Worm (Caenorhabditis elegans) whole organism, midembryonic: Measurements from ENCODE around the gene dpf-2.

Experiments used
- T22C8.4 ChIP-seq: fragments of 200-800 bp; sonication (Bioruptor generic); IDR thresholded peaks from 2 replicates; pipeline ENCODE4 v1.3.6; 2022; ENCODE audit warnings: missing genetic modification characterization, missing compliant biosample characterization
- cog-1 ChIP-seq: sonication (generic microtip); optimal IDR thresholded peaks from 2 replicates; lab custom pipeline; 2016; ENCODE audit warnings: missing genetic modification characterization, missing compliant biosample characterization
- flt-1 ChIP-seq: fragments of 200-800 bp; sonication (Bioruptor generic); IDR thresholded peaks from 2 replicates; pipeline ENCODE4 v1.3.6; 2022; ENCODE audit warnings: missing genetic modification characterization, missing compliant biosample characterization
- klf-2 ChIP-seq: fragments of 200-800 bp; sonication (Bioruptor generic); conservative IDR thresholded peaks from 2 replicates; pipeline ENCODE4 v1.3.6; 2022; ENCODE audit warnings: missing genetic modification reagents, missing genetic modification characterization, missing compliant biosample characterization
- med-1 ChIP-seq: sonication (generic microtip); optimal IDR thresholded peaks from 2 replicates; lab custom pipeline; 2017; ENCODE audit warnings: missing genetic modification characterization, mild to moderate bottlenecking, missing compliant biosample characterization, antibody characterized with exemption, missing genetic modification reagents; ENCODE audit not compliant: insufficient read depth
- ref-1 ChIP-seq: fragments of 200-800 bp; sonication (Bioruptor generic); conservative IDR thresholded peaks from 2 replicates; pipeline ENCODE4 v1.3.6; 2022; ENCODE audit warnings: missing genetic modification reagents, missing genetic modification characterization, missing compliant biosample characterization
- tab-1 ChIP-seq: fragments of 200-800 bp; sonication (Bioruptor generic); IDR thresholded peaks from 2 replicates; pipeline ENCODE4 v1.3.6; 2022; ENCODE audit warnings: missing genetic modification characterization, missing compliant biosample characterization
- ztf-23 ChIP-seq: fragments of 200-800 bp; sonication (Bioruptor generic); IDR thresholded peaks from 2 replicates; pipeline ENCODE4 v1.3.6; 2022; ENCODE audit warnings: missing genetic modification reagents, missing genetic modification characterization, missing compliant biosample characterization
- ztf-29 ChIP-seq: fragments of 200-800 bp; sonication (Bioruptor generic); IDR thresholded peaks from 2 replicates; pipeline ENCODE4 v1.3.6; 2022; ENCODE audit warnings: missing genetic modification reagents, missing genetic modification characterization, missing compliant biosample characterization

The dpf-2 gene

ce11 chrX:14872817-14873469 is 41.3 kb downstream of the dpf-2 start, which contains the start of gene F31F6.3:
F31F6.3 (minus strand) TSS chrX:14872867.
- no peak for TF ChIP-seq flt-1 (GFP tag; lab: Robert Waterston, UW)
- TF ChIP-seq ref-1 (GFP tag; lab: Robert Waterston, UW), result no peak
- TF ChIP-seq med-1, result no peak
- TF ChIP-seq klf-2 (GFP tag; lab: Robert Waterston, UW), result no peak

ce11 chrX:14875668-14876067 is 44.0 kb downstream of the dpf-2 start, which contains the start of gene sssh-1:
sssh-1 (plus strand) TSS chrX:14875968.
- no peak for TF ChIP-seq flt-1 (GFP tag; lab: Robert Waterston, UW)
- TF ChIP-seq ztf-23 (GFP tag; lab: Robert Waterston, UW), result no peak
- no peak for TF ChIP-seq klf-2 (GFP tag; lab: Robert Waterston, UW)
- no peak for TF ChIP-seq ztf-29 (GFP tag; lab: Robert Waterston, UW)
- no peak for TF ChIP-seq T22C8.4
- no peak for TF ChIP-seq cog-1 (tag; lab: Kevin White, UChicago)
- TF ChIP-seq tab-1 (GFP tag; lab: Robert Waterston, UW), result no peak
- TF ChIP-seq ref-1 (GFP tag; lab: Robert Waterston, UW), result no peak
- TF ChIP-seq med-1, result no peak

- TF ChIP-seq ztf-29 (GFP tag; lab: Robert Waterston, UW), result no peak
- no peak for TF ChIP-seq T22C8.4
- TF ChIP-seq ztf-23 (GFP tag; lab: Robert Waterston, UW), result no peak
- no peak for TF ChIP-seq flt-1 (GFP tag; lab: Robert Waterston, UW)
- TF ChIP-seq klf-2 (GFP tag; lab: Robert Waterston, UW), result no peak
- no peak for TF ChIP-seq ref-1 (GFP tag; lab: Robert Waterston, UW)
- TF ChIP-seq med-1, result no peak
- TF ChIP-seq cog-1 (tag; lab: Kevin White, UChicago), result no peak
- TF ChIP-seq tab-1 (GFP tag; lab: Robert Waterston, UW), result no peak
Observed at ce11 chrX:14877691-14878090, 46.1 kb downstream of the dpf-2 start.

DNA sequence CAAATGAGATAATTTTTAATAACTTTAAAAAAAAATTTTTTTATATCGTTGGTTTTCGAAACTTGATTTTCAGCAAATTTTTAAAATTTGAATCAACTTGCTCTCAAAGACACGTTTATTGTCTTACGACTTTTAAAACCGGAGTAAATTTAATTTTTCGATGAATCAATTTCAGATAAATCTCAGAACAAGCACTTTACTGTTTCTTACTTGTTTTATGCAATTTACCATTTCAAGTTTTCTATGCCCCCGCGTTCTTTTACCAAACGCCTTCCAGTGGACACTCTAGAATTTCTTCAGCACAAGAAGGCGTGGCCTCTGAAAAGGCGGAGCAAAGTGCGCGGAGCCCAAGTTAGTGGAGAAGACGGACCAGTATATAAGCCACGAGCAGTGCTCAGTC is 49.5 kb downstream of the dpf-2 start, which contains the start of gene flp-8:
Gene flp-8, plus strand, starts transcription at position 301 of the 400 bp plus-strand sequence.
- TF ChIP-seq ztf-23 (GFP tag; lab: Robert Waterston, UW) (no peak), tab-1 (GFP tag; lab: Robert Waterston, UW) (no peak), ref-1 (GFP tag; lab: Robert Waterston, UW) (no peak), ztf-29 (GFP tag; lab: Robert Waterston, UW) (no peak), klf-2 (GFP tag; lab: Robert Waterston, UW) (no peak), flt-1 (GFP tag; lab: Robert Waterston, UW) (no peak), med-1 (no peak), T22C8.4 (no peak), cog-1 (tag; lab: Kevin White, UChicago) (no peak)

DNA sequence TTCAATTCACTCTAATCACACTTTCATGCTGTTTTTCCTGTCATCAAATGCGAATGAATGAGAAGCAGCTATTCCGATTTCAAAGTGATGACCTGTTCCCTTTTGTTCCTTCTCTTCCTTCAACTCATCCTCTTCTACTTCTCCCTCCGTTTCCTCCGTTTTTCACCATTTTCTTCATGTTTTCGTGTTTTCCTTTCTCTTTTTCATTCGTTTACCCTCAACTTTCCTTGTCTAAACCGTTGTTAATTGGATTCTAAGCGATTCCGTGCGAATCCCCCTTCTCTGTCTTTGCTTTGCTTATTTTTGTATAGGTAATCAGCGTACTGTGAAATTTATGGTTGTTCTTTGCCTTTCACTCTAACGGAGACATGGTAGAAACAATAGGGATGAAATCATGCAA is 54.2 kb downstream of the dpf-2 start:
- TF ChIP-seq ref-1 (GFP tag; lab: Robert Waterston, UW) (no peak), klf-2 (GFP tag; lab: Robert Waterston, UW) (no peak)
